Worm (Caenorhabditis elegans) whole organism, L2 larva: ENCODE data around the gene K04C2.7.

Source experiments
- F13H6.1 ChIP-seq: sonication (generic microtip); optimal IDR thresholded peaks from 2 replicates; lab custom pipeline; 2016; ENCODE audit warnings: missing genetic modification characterization, missing compliant biosample characterization
- aly-2 ChIP-seq: fragments of 150-350 bp; optimal IDR thresholded peaks from 2 replicates; lab custom pipeline; 2014; ENCODE audit warnings: missing biosample characterization, missing genetic modification characterization
- dmd-4 ChIP-seq: sonication (generic microtip); optimal IDR thresholded peaks from 2 replicates; lab custom pipeline; 2017; ENCODE audit warnings: missing biosample characterization, missing genetic modification characterization
- egl-27 ChIP-seq: sonication (generic microtip); optimal IDR thresholded peaks from 3 replicates; lab custom pipeline; 2017; ENCODE audit warnings: missing biosample characterization, missing genetic modification reagents, missing genetic modification characterization
- mbf-1 ChIP-seq: sonication (generic microtip); optimal IDR thresholded peaks from 2 replicates; lab custom pipeline; 2017; ENCODE audit warnings: missing biosample characterization, missing genetic modification characterization
- mdl-1 ChIP-seq, 2 experiments: fragments of 150-350 bp in 1 of 2; sonication (generic microtip) in 1 of 2; optimal IDR thresholded peaks; 2 replicates each; lab custom pipeline; 2017; ENCODE audit warnings: missing biosample characterization in 2 of 2, missing genetic modification characterization in 2 of 2
- nhr-12 ChIP-seq: fragments of 150-350 bp; optimal IDR thresholded peaks from 2 replicates; lab custom pipeline; 2014; ENCODE audit warnings: missing biosample characterization, missing genetic modification characterization
- nhr-6 ChIP-seq: fragments of 150-350 bp; optimal IDR thresholded peaks from 2 replicates; lab custom pipeline; 2014; ENCODE audit warnings: missing biosample characterization, missing genetic modification characterization
- nhr-77 ChIP-seq: fragments of 150-350 bp; optimal IDR thresholded peaks from 2 replicates; lab custom pipeline; 2014; ENCODE audit warnings: missing biosample characterization, missing genetic modification characterization
- skn-1 ChIP-seq: sonication (generic microtip); optimal IDR thresholded peaks from 2 replicates; lab custom pipeline; 2017; ENCODE audit warnings: missing biosample characterization, missing genetic modification characterization
- unc-39 ChIP-seq: fragments of 150-350 bp; optimal IDR thresholded peaks from 2 replicates; lab custom pipeline; 2014; ENCODE audit warnings: missing biosample characterization, missing genetic modification characterization
- unc-62 ChIP-seq: fragments of 150-350 bp; optimal IDR thresholded peaks from 2 replicates; lab custom pipeline; 2014; ENCODE audit warnings: missing biosample characterization, missing genetic modification reagents, missing genetic modification characterization
- ztf-11 ChIP-seq: sonication (generic microtip); optimal IDR thresholded peaks from 2 replicates; lab custom pipeline; 2017; ENCODE audit warnings: missing biosample characterization, missing genetic modification characterization

ce11 chrIII:6895677-6896076 is 14.8 kb downstream of the K04C2.7 start:
- TF ChIP-seq skn-1 (no peak), mbf-1 (tag; lab: Kevin White, UChicago) (no peak), aly-2 (tag; lab: Kevin White, UChicago) (no peak), F13H6.1 (tag; lab: Kevin White, UChicago) (no peak), mdl-1 (tag; optimal IDR thresholded peaks at IDR 0.05; lab: Kevin White, UChicago) (no peak), egl-27 (no peak), ztf-11 (tag; lab: Kevin White, UChicago) (no peak), dmd-4 (tag; lab: Kevin White, UChicago) (no peak), unc-62 (GFP tag; lab: Kevin White, UChicago) (no peak), nhr-12 (tag; lab: Kevin White, UChicago) (no peak), unc-39 (tag; lab: Kevin White, UChicago) (no peak), nhr-77 (tag; lab: Kevin White, UChicago) (no peak), nhr-6 (tag; lab: Kevin White, UChicago) (no peak)
